Worm (Caenorhabditis elegans) whole organism, mixed stage, embryonic: ENCODE measurements around the gene sde-2.

Source experiments
- bed-3 ChIP-seq: fragments of 200-800 bp; sonication (Bioruptor generic); optimal IDR thresholded peaks from 3 replicates; lab custom pipeline; 2018; ENCODE audit warnings: mild to moderate bottlenecking, missing genetic modification characterization, moderate library complexity, missing compliant biosample characterization
- blmp-1 ChIP-seq: fragments of 150-350 bp; optimal IDR thresholded peaks from 2 replicates; lab custom pipeline; 2014; ENCODE audit warnings: missing biosample characterization, missing genetic modification characterization
- ces-1 ChIP-seq: fragments of 150-350 bp; optimal IDR thresholded peaks from 2 replicates; lab custom pipeline; 2014; ENCODE audit warnings: missing biosample characterization, missing genetic modification reagents, missing genetic modification characterization
- elt-1 ChIP-seq: sonication (generic microtip); optimal IDR thresholded peaks from 2 replicates; lab custom pipeline; 2017; ENCODE audit warnings: missing genetic modification characterization, mild to moderate bottlenecking, missing compliant biosample characterization, antibody characterized with exemption, moderate library complexity, borderline replicate concordance; ENCODE audit not compliant: insufficient read depth
- elt-3 ChIP-seq: fragments of 150-350 bp; optimal IDR thresholded peaks from 2 replicates; lab custom pipeline; 2014; ENCODE audit warnings: missing biosample characterization, missing genetic modification characterization
- ham-2 ChIP-seq: fragments of 200-800 bp; sonication (Bioruptor generic); optimal IDR thresholded peaks from 2 replicates; lab custom pipeline; 2018; ENCODE audit warnings: mild to moderate bottlenecking, missing genetic modification characterization, missing compliant biosample characterization
- mab-5 ChIP-seq: fragments of 150-350 bp; optimal IDR thresholded peaks from 2 replicates; lab custom pipeline; 2014; ENCODE audit warnings: missing biosample characterization, missing genetic modification characterization
- nhr-12 ChIP-seq: fragments of 150-350 bp; optimal IDR thresholded peaks from 2 replicates; lab custom pipeline; 2014; ENCODE audit warnings: missing biosample characterization, missing genetic modification characterization
- nhr-237 ChIP-seq: fragments of 150-350 bp; optimal IDR thresholded peaks from 2 replicates; lab custom pipeline; 2014; ENCODE audit warnings: missing biosample characterization, missing genetic modification characterization
- pha-4 ChIP-seq: fragments of 150-350 bp; optimal IDR thresholded peaks from 2 replicates; lab custom pipeline; 2018; ENCODE audit warnings: missing biosample characterization, missing genetic modification reagents, missing genetic modification characterization
- snpc-4 ChIP-seq: fragments of 150-350 bp; optimal IDR thresholded peaks from 2 replicates; lab custom pipeline; 2014; ENCODE audit warnings: missing biosample characterization, missing genetic modification characterization

- TF ChIP-seq ces-1 (GFP tag; lab: Kevin White, UChicago) (no peak), pha-4 (tag; lab: Kevin White, UChicago) (no peak), ham-2 (GFP tag; lab: Kevin White, UChicago) (no peak), elt-1 (tag; lab: Kevin White, UChicago) (no peak), blmp-1 (no peak), snpc-4 (tag; lab: Kevin White, UChicago) (no peak), elt-3 (tag; lab: Kevin White, UChicago) (no peak), nhr-237 (tag; lab: Kevin White, UChicago) (no peak), bed-3 (GFP tag; lab: Kevin White, UChicago) (no peak), nhr-12 (tag; lab: Kevin White, UChicago) (no peak), mab-5 (tag; lab: Kevin White, UChicago) (no peak)
Observed at ce11 chrV:13654394-13654792, 27.0 kb downstream of the sde-2 start.
